Worm (Caenorhabditis elegans): ENCODE measurements around the gene clec-146.

- TF ChIP-seq lsy-2 (tag; optimal IDR thresholded peaks at IDR 0.05) (no peak), lin-13 (GFP tag; optimal IDR thresholded peaks at IDR 0.05) (no peak), daf-12 (tag; optimal IDR thresholded peaks at IDR 0.05) (no peak), unc-130 (GFP tag; optimal IDR thresholded peaks at IDR 0.05) (no peak), mep-1 (tag; optimal IDR thresholded peaks at IDR 0.05) (no peak), hlh-30 (tag; optimal IDR thresholded peaks at IDR 0.05; ENCODE audit: insufficient read depth) (no peak), mxl-3 (GFP tag; optimal IDR thresholded peaks at IDR 0.05) (no peak), nhr-237 (tag; optimal IDR thresholded peaks at IDR 0.05) (no peak), lin-39 (tag; optimal IDR thresholded peaks at IDR 0.05) (no peak)
Measured at ce11 chrII:13613096-13613495, 19.5 kb upstream of the clec-146 start, which contains the start of gene gst-15.

All from whole organism, L4 larva.